Fruit fly (Drosophila melanogaster): ENCODE measurements around the gene sdk.

The sdk gene

dm6 chrX:692811-693764 lies 6.5 kb downstream of the sdk start:
- TF ChIP-seq Eip78C (GFP tag): peak; percentile 41
- no peak for TF ChIP-seq CG34406 (GFP tag; optimal IDR thresholded peaks at IDR 0.05)
- TF ChIP-seq ss (GFP tag; optimal IDR thresholded peaks at IDR 0.05): peak in 1 of 2 experiments; percentile 24
- no peak for TF ChIP-seq Ets96B (tag; optimal IDR thresholded peaks at IDR 0.05)
- peak; percentile 62 for TF ChIP-seq svp (GFP tag)
- TF ChIP-seq Sox14 (GFP tag; optimal IDR thresholded peaks at IDR 0.05): peak; percentile 5

dm6 chrX:693911-694310 lies 7.3 kb downstream of the sdk start:
- no peak for TF ChIP-seq dsx (GFP tag; optimal IDR thresholded peaks at IDR 0.05; ENCODE audit: poor library complexity, severe bottlenecking)
- no peak for TF ChIP-seq fkh (GFP tag; optimal IDR thresholded peaks at IDR 0.05)
- TF ChIP-seq Sox102F (GFP tag; optimal IDR thresholded peaks at IDR 0.05): no peak
- TF ChIP-seq topi (GFP tag; optimal IDR thresholded peaks at IDR 0.05): no peak
- no peak for TF ChIP-seq fd85E (GFP tag; optimal IDR thresholded peaks at IDR 0.05)
- TF ChIP-seq CG10631 (GFP tag; optimal IDR thresholded peaks at IDR 0.05): no peak
- no peak for TF ChIP-seq CG6854 (GFP tag; optimal IDR thresholded peaks at IDR 0.05)
- no peak for TF ChIP-seq cyc (GFP tag; optimal IDR thresholded peaks at IDR 0.05)
- no peak for TF ChIP-seq CG4318 (GFP tag; optimal IDR thresholded peaks at IDR 0.05)
- no peak for TF ChIP-seq svp (GFP tag)
- no peak for TF ChIP-seq CG6163 (GFP tag; IDR thresholded peaks at IDR 0.05)
- no peak for TF ChIP-seq CG11294 (GFP tag; IDR thresholded peaks at IDR 0.05)
- TF ChIP-seq Smox (GFP tag; optimal IDR thresholded peaks at IDR 0.05): no peak
- no peak for TF ChIP-seq pdm3 (GFP tag; optimal IDR thresholded peaks at IDR 0.05)
- TF ChIP-seq CG16779 (tag; optimal IDR thresholded peaks at IDR 0.05): no peak
- no peak for TF ChIP-seq Eip93F (GFP tag; optimal IDR thresholded peaks at IDR 0.05)
- TF ChIP-seq Eip78C (GFP tag): no peak
- TF ChIP-seq achi (GFP tag; optimal IDR thresholded peaks at IDR 0.05): no peak
- TF ChIP-seq Ets96B (tag; optimal IDR thresholded peaks at IDR 0.05): no peak
- TF ChIP-seq Blimp-1 (GFP tag; optimal IDR thresholded peaks at IDR 0.05): no peak

dm6 chrX:694350-694749 lies 7.7 kb downstream of the sdk start:
- no peak for TF ChIP-seq CG6854 (GFP tag; optimal IDR thresholded peaks at IDR 0.05)
- TF ChIP-seq fkh (GFP tag; optimal IDR thresholded peaks at IDR 0.05): peak; percentile 75

- TF ChIP-seq net (GFP tag; optimal IDR thresholded peaks at IDR 0.05): no peak
- no peak for TF ChIP-seq vri (GFP tag; optimal IDR thresholded peaks at IDR 0.05)
- no peak for TF ChIP-seq esn (GFP tag; optimal IDR thresholded peaks at IDR 0.05)
- TF ChIP-seq Hr39 (GFP tag; optimal IDR thresholded peaks at IDR 0.05): no peak
- no peak for TF ChIP-seq salr (GFP tag; optimal IDR thresholded peaks at IDR 0.05)
- TF ChIP-seq CG11902 (GFP tag; optimal IDR thresholded peaks at IDR 0.05): no peak
- TF ChIP-seq ss (GFP tag; optimal IDR thresholded peaks at IDR 0.05): no peak
- TF ChIP-seq CG9139 (GFP tag; optimal IDR thresholded peaks at IDR 0.05): no peak
- TF ChIP-seq CG6163 (GFP tag; IDR thresholded peaks at IDR 0.05): no peak
- TF ChIP-seq cyc (GFP tag; optimal IDR thresholded peaks at IDR 0.05): no peak
- TF ChIP-seq Hr4 (GFP tag; optimal IDR thresholded peaks at IDR 0.05): no peak
- TF ChIP-seq CG10631 (GFP tag; optimal IDR thresholded peaks at IDR 0.05): no peak
- no peak for TF ChIP-seq Gug (GFP tag; IDR thresholded peaks at IDR 0.05)
- no peak for TF ChIP-seq eg (GFP tag; IDR thresholded peaks at IDR 0.05)
- TF ChIP-seq fkh (GFP tag; optimal IDR thresholded peaks at IDR 0.05): no peak
- TF ChIP-seq Hr38 (GFP tag; optimal IDR thresholded peaks at IDR 0.05): no peak
- no peak for TF ChIP-seq dac (GFP tag; optimal IDR thresholded peaks at IDR 0.05)
- TF ChIP-seq CG6792 (GFP tag; optimal IDR thresholded peaks at IDR 0.05): no peak
Measured at dm6 chrX:694776-695175, 8.1 kb downstream of the sdk start.

Measured in whole organism, prepupa.